Fruit fly (Drosophila melanogaster) whole organism, larva: ENCODE data around the gene Itpr.

ENCODE experiments used
- noc ChIP-seq: fragments of 200-800 bp; sonication (Bioruptor generic); optimal IDR thresholded peaks from 3 replicates; lab custom pipeline; 2019; ENCODE audit warnings: missing biosample characterization, mild to moderate bottlenecking, missing genetic modification characterization, moderate library complexity

The Itpr gene

dm6 chr3R:5523070-5523637, 6.2 kb downstream of the Itpr start, which contains the start of the genes CG43845 and Nmdar1:
CG43845 (minus strand) TSS chr3R:5523120.
Nmdar1 (minus strand) TSS chr3R:5523328.
- no peak for TF ChIP-seq noc (tag; lab: Kevin White, UChicago)

dm6 chr3R:5524804-5525203, 7.9 kb downstream of the Itpr start:
- TF ChIP-seq noc (tag; lab: Kevin White, UChicago): no peak

DNA sequence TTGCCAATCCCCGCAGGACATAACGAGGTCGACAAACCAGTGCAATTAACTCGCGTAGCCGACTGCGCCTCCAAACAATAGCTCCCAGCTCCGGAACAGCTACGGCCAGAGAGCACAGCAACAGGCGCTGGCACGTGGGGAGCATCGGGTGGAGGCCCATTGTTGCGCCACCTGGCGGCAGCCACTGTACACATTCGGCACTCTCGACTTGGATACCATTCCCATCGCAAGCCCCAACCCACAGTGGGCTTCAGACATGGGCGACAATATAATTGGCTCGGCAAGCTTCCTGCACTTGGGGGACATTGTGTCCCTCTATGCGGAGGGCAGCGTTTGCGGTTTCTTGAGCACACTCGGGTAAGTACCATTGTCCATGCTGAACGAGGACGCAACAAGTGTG, 10.6 kb downstream of the Itpr start:
- TF ChIP-seq noc (tag; lab: Kevin White, UChicago): no peak

DNA sequence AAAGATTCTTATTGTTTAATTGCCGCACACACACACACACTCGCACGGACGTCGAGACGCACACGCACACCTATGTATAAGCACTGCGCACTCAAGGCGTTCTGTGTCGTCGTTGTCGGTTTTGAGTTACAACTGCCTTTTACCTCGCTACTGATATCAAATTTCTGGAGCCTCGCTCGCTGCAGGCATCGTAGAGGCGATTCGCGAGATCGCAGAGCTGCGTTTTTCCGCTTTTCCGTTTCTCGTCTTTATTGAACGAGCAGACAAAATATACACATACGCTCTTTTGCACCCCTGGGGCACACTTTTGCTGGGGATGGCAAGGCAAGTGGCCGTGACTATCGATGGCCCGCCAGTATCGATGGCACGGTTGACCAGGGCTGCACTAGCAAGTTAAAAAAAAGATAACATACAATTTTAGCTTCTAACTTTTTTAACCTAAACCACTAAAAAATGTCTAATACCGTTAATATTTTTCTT, 30.6 kb downstream of the Itpr start, which contains the start of gene CG2519:
Gene CG2519 (minus strand): TSS at position 312 of the 480 bp plus-strand sequence.
- no peak for TF ChIP-seq noc (tag; lab: Kevin White, UChicago)

- TF ChIP-seq noc (tag; lab: Kevin White, UChicago): no peak
Measured at dm6 chr3R:5550452-5550851, 33.5 kb downstream of the Itpr start.

DNA sequence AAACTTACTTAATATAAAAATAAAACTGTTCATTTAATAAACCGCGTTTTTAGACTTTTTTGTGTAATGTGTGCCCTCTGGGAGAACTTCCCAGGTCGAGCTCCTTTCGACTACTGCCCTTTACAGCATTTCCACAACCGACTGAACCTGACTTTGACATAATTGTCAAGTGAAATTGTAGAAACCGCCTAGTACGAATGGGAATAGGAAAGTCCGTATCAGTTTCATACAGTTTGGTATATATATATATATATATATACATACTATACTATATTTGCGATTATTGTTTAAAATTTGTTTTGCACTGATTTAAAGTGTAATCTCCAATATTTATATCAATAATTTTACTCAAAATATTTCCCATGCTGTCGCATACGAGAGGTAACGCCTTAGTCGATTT, 34.2 kb downstream of the Itpr start, which contains the start of gene mia:
Gene mia (minus strand): TSS at position 101 of the 400 bp plus-strand sequence.
- TF ChIP-seq noc (tag; lab: Kevin White, UChicago): no peak

DNA sequence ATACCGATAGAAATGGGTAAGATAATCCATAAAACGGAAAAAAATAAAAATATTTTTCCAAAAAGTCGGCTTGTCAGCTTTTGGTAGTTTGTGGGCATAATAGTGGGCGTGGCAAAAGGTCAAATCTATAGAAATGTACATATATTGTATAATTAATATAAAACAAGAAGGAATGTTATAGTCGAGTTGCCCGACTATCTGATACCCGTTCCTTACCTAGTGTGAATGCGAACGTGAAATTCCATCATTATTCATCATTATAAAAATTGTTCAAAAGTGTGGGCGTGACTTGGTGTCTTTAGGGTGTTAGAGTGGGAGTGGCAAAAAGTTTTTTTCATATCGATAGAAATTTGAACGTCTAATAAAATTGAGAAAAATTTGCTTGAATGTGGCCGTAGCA, 34.7 kb downstream of the Itpr start:
- TF ChIP-seq noc (tag; lab: Kevin White, UChicago): no peak

- no peak for TF ChIP-seq noc (tag; lab: Kevin White, UChicago)
Measured at dm6 chr3R:5554082-5554481, 37.2 kb downstream of the Itpr start, which contains the start of gene Pcmt. Pcmt (minus strand) TSS chr3R:5554316.

dm6 chr3R:5554852-5555251, 37.9 kb downstream of the Itpr start, which contains the start of gene Snm1:
Snm1 (plus strand) TSS chr3R:5555084.
- no peak for TF ChIP-seq noc (tag; lab: Kevin White, UChicago)

- TF ChIP-seq noc (tag; lab: Kevin White, UChicago): no peak
Measured at dm6 chr3R:5562956-5563355, 46.0 kb downstream of the Itpr start.

DNA sequence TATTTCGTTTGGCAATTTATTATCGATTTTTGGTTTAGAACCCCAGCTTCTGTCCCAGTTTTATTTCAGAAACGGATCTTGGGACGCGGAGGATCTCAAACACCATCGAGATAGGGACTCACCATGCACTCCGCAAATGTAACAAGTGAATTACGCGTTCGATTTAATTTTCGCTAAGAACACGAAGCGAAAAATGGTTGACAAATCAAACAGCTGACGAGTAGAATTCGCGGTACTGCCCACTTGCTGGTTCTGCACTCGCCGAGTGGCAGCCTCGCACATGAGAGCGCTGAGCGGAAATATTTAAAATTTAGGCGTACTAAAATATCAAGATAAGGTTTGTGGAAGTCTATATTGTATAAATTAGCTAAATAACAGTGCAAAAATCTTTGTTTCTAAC, 46.5 kb downstream of the Itpr start, which contains the start of gene Pi4KIIalpha:
Gene Pi4KIIalpha (minus strand): TSS at position 233 of the 400 bp plus-strand sequence.
- TF ChIP-seq noc (tag; lab: Kevin White, UChicago): no peak

DNA sequence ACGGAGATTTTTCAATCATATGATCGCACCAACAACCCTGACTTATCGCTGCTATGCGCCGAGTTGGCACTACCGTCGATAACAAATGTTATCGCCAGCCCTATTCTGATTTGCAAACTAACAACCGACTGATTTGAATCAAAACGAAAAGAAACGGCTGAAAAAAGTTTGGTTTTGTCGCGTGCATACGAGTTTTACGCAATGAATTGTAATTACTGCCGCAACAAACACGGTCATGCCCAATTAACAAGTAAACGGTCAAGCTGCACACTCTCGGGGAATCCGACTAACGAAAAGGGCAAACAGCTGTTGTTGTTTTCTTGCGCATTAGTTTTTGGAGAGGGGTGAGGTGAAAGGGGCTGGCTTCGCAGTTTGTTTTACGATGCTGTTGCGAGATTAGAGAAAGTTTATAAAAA, 47.9 kb downstream of the Itpr start, which contains the start of the genes CG14671 and CG12746:
Gene CG14671 (minus strand): TSS at position 41 of the 416 bp plus-strand sequence.
Gene CG12746 (plus strand): TSS at position 91 of the 416 bp plus-strand sequence.
- no peak for TF ChIP-seq noc (tag; lab: Kevin White, UChicago)

DNA sequence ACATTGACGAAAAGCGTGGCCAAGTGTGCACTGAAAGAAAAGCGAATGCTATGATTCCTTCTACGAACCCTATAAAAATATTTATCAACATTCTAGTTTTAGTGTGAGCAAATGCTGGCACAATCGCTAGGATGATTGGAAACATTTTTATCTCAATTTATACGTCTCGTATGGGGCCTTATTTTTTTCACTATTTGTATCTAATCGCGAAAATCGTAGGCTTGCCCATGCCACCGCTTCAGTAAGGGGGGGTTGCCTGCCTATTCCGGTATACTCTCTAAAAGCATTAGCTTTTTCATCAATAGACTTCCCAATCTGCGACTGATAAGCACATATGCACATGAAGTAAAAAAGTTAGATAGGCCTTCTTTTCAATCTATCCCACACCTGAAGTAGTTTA, 48.7 kb downstream of the Itpr start:
- TF ChIP-seq noc (tag; lab: Kevin White, UChicago): peak; percentile 88

DNA sequence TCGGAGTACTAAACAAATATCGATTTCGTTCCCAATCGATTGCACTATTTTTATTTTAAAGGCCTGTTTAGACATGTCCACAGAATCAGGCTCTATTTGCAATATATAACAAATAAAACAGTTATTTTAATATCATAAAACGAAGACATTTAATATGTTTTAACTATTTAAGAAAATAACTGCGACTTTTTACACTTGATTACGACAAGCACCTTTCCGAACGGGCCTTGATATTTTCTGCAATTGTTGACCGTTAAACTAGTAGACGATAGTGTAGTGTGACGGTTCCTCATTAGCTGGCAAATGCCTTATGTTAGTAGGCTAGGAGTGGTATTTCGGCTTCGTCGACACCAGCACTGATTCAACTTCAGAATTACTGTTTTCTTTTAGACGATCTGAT, 51.7 kb downstream of the Itpr start, which contains the start of the genes CG2931 and Rheb:
Gene CG2931 (minus strand): TSS at position 26 of the 400 bp plus-strand sequence.
Gene Rheb (plus strand): TSS at position 332 of the 400 bp plus-strand sequence.
- peak; percentile 23 for TF ChIP-seq noc (tag; lab: Kevin White, UChicago)

DNA sequence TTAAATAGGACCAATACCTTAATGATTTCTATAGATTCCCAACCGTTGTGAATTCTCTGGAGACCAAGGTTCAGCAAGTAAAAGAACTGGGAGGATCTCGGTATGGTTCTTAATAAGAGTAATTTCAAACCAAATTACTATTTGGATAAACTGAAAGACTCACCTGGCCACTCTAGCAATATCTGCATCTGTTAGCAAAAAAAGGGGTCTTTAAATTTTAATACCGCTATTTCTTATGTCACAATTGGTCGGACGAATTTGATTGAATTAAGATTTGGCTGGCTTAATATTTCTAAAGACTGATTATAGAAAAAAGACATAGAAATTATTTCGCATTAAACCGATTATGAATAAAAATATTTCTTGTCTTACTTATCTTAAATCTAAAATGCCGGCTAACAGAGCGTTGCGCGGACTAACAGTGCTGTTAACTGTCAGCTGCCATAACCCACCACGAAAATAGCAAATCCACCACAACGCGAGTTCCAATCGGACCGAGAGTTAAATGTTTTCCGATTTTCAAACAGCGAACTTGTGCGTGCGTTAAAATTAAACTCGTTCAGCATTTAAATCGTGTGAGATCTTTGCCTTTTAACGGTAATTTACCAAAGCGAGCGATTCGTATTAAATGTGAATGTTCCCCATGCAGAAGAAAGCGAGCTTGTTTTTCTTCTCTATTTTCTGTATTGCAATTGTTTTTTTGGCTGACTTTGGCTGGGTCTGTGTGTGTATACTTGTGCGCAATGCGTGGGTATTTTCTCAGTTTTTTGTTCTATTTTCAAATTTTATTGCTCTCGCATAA, 53.9 kb downstream of the Itpr start, which contains the start of gene CRMP:
Gene CRMP (plus strand): TSS at position 474 of the 802 bp plus-strand sequence.
- no peak for TF ChIP-seq noc (tag; lab: Kevin White, UChicago)

DNA sequence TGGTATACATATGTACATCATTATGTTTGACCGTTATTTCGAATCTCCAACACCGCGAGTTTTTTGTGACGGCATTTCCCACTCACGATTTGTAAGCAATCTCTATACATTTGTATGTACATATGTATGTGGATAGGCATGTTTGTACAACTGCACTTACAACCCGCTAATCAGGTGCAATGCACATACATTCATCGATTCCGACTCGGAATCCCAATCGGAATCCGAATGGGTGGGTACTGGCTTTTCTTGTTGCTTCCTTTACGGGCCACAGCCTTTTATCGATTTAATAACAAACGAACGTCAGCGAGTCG, 54.5 kb downstream of the Itpr start:
- TF ChIP-seq noc (tag; lab: Kevin White, UChicago): no peak
